Worm (Caenorhabditis elegans): ENCODE results near the gene F57F4.2.

The F57F4.2 gene

DNA sequence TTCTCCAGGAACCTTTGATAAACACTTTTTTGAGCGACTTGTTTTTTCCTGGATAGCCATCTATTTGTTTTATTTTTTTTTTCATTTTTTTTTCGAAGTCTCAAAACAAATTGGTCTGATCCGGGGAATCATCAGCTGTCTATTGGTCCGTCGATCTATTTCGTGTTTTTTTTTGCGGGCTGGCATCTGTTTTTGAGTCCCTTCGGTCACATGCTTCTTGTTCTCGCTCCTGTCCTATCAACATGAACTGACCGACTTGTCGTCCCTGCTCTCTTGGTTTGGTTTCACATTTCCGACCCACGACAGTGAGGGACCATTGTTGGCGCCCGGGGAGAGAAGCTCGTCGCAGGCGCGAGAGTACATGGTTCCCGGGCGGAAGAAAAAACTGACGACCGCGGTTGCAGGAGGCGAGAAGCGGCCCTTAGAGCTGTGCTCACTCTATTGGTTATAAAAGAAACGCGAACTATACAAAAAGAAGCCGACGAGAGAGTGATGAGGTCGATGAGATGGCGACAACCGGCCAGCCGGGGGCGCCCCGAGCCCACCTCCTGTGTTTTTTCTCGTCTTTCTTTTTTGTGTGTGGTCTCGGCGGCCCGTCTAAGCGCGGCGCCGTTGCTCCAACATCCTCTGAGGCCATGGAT lies 44.9 kb downstream of the F57F4.2 start:
- TF ChIP-seq him-1 (tag; optimal IDR thresholded peaks at IDR 0.05) (no peak), dao-5 (tag; optimal IDR thresholded peaks at IDR 0.05) (no peak), W03F9.2 (tag; optimal IDR thresholded peaks at IDR 0.05) (no peak)

DNA sequence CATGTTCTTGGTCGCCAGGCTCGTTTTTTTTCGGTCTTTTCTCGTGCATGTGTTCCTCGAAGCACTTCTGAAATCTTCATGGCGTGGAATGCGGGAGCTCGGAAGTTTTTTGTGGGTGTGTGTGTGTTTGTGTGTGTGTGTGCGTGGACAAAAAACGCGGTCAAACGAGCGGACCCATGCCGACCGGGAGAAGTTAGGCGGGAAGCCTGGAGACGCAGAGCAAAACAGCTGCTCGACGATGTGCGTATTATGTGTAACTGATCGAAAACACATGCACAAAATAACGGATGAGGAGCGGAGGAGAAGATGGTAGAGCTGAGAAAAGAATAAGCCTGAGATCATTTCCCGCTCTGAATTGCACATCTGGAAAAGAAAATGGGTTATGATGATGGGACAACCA lies 47.0 kb downstream of the F57F4.2 start:
- no peak for TF ChIP-seq dao-5 (tag; optimal IDR thresholded peaks at IDR 0.05)
- TF ChIP-seq W03F9.2 (tag; optimal IDR thresholded peaks at IDR 0.05): no peak
- no peak for TF ChIP-seq him-1 (tag; optimal IDR thresholded peaks at IDR 0.05)

ce11 chrV:6341078-6341638 lies 48.4 kb downstream of the F57F4.2 start:
- peak; percentile 58 for TF ChIP-seq him-1 (tag; optimal IDR thresholded peaks at IDR 0.05)
- TF ChIP-seq dao-5 (tag; optimal IDR thresholded peaks at IDR 0.05): no peak
- TF ChIP-seq W03F9.2 (tag; optimal IDR thresholded peaks at IDR 0.05): no peak
